Worm (Caenorhabditis elegans): ENCODE data around the gene immt-1.

immt-1 gene

DNA sequence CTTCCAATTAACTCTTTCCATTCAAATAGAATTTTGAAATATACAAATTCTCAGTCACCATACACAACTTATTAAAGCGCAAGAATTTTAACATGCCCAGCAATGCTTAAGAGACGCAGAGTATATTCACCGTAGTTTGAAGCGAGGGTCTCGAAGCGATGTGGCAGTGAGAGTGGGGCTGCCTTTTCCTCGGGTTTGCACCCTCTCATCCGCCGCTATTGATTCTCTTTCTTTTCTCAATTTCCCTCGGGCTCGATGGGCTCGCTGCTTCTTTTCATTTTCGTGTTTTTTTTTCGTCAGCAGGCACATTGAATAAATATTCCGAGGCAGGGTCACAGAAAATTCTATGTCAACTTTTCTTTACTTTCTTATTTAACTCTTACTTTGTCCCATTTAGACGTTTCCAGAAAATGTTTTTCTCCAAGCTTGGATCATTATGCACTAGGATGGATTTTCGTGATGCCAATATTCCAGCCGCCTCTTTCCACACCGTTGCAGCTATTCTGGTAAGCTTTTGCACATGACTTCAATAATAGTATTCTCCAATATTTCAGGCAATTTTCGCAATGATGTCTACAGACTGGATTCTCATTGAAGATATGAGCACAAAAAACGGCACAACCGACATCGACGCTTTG lies 1.7 kb upstream of the immt-1 start, which contains the start of gene T14G11.1 (continued):
- no peak for TF ChIP-seq ceh-44 (GFP tag; IDR thresholded peaks at IDR 0.05)
- no peak for TF ChIP-seq nhr-111 (GFP tag; optimal IDR thresholded peaks at IDR 0.05)
- no peak for TF ChIP-seq ces-1 (GFP tag; optimal IDR thresholded peaks at IDR 0.05)
- TF ChIP-seq saeg-2 (GFP tag; IDR thresholded peaks at IDR 0.05): no peak
- no peak for TF ChIP-seq dmd-9 (GFP tag; IDR thresholded peaks at IDR 0.05)
- peak; percentile 74 for TF ChIP-seq rbr-2 (tag; optimal IDR thresholded peaks at IDR 0.05)
- peak; percentile 9 for TF ChIP-seq nhr-48 (tag; optimal IDR thresholded peaks at IDR 0.05)
- TF ChIP-seq ceh-82 (tag; optimal IDR thresholded peaks at IDR 0.05): no peak
- TF ChIP-seq jun-1 (tag; optimal IDR thresholded peaks at IDR 0.05): no peak
- TF ChIP-seq T20F7.1 (GFP tag; optimal IDR thresholded peaks at IDR 0.05): no peak
- TF ChIP-seq hlh-11 (tag; optimal IDR thresholded peaks at IDR 0.05): peak; percentile 57
- TF ChIP-seq skn-1 (tag; optimal IDR thresholded peaks at IDR 0.05): no peak
- no peak for TF ChIP-seq spr-3 (GFP tag; optimal IDR thresholded peaks at IDR 0.05)
- TF ChIP-seq nhr-10 (tag; optimal IDR thresholded peaks at IDR 0.05): no peak
- TF ChIP-seq hmg-1.1 (GFP tag; IDR thresholded peaks at IDR 0.05): peak; percentile 82
- peak; percentile 21 for TF ChIP-seq nhr-6 (tag; optimal IDR thresholded peaks at IDR 0.05)
- no peak for TF ChIP-seq php-3 (GFP tag; IDR thresholded peaks at IDR 0.05)
- TF ChIP-seq mxl-3 (GFP tag; optimal IDR thresholded peaks at IDR 0.05): no peak
- TF ChIP-seq nhr-25 (tag; optimal IDR thresholded peaks at IDR 0.05; ENCODE audit: borderline replicate concordance, insufficient read depth): no peak
- no peak for TF ChIP-seq F10B5.3 (tag; optimal IDR thresholded peaks at IDR 0.05)
- TF ChIP-seq ama-1 (optimal IDR thresholded peaks at IDR 0.05): no peak
- TF ChIP-seq cey-2 (tag; optimal IDR thresholded peaks at IDR 0.05; ENCODE audit: borderline replicate concordance, insufficient read depth): no peak
- TF ChIP-seq vab-7 (GFP tag; IDR thresholded peaks at IDR 0.05): no peak
- no peak for TF ChIP-seq ceh-32 (tag; optimal IDR thresholded peaks at IDR 0.05; ENCODE audit: poor library complexity)
- no peak for TF ChIP-seq nhr-76 (tag; optimal IDR thresholded peaks at IDR 0.05)
- no peak for TF ChIP-seq nhr-41 (GFP tag; IDR thresholded peaks at IDR 0.05)
- TF ChIP-seq pha-4 (GFP tag; IDR thresholded peaks at IDR 0.05): no peak
- TF ChIP-seq pha-4 (tag; optimal IDR thresholded peaks at IDR 0.05): peak; percentile 7
- TF ChIP-seq aha-1 (tag): no peak
- peak; percentile 34; the same call in 1 of the 2 replicates for TF ChIP-seq set-16 (GFP tag; IDR thresholded peaks at IDR 0.05)
- no peak for TF ChIP-seq lim-7 (GFP tag; IDR thresholded peaks at IDR 0.05)
- no peak for TF ChIP-seq zip-2 (tag; optimal IDR thresholded peaks at IDR 0.05)
- TF ChIP-seq unc-62 (GFP tag; optimal IDR thresholded peaks at IDR 0.05 in 1 of 2): peak in 1 of 2 experiments; percentile 90
- TF ChIP-seq unc-62 (tag; optimal IDR thresholded peaks at IDR 0.05): no peak
- TF ChIP-seq Y48G9A.11 (GFP tag; IDR thresholded peaks at IDR 0.05): no peak
- TF ChIP-seq F49E8.2 (tag; optimal IDR thresholded peaks at IDR 0.05; ENCODE audit: borderline replicate concordance): no peak
- no peak for TF ChIP-seq ceh-28 (tag; optimal IDR thresholded peaks at IDR 0.05)
- TF ChIP-seq lin-39 (tag; optimal IDR thresholded peaks at IDR 0.05): no peak
- TF ChIP-seq madf-5 (GFP tag; IDR thresholded peaks at IDR 0.05): no peak
- peak; percentile 15 for TF ChIP-seq nhr-77 (tag; optimal IDR thresholded peaks at IDR 0.05)
- TF ChIP-seq sdz-12 (GFP tag; optimal IDR thresholded peaks at IDR 0.05): no peak
- no peak for TF ChIP-seq unc-39 (tag; optimal IDR thresholded peaks at IDR 0.05)
- no peak for TF ChIP-seq lin-38 (GFP tag; IDR thresholded peaks at IDR 0.05)
- TF ChIP-seq duxl-1 (tag; optimal IDR thresholded peaks at IDR 0.05; ENCODE audit: poor library complexity): peak; percentile 45
- no peak for TF ChIP-seq daf-8 (GFP tag; IDR thresholded peaks at IDR 0.05)
- TF ChIP-seq nhr-102 (tag; optimal IDR thresholded peaks at IDR 0.05): no peak
- TF ChIP-seq zag-1 (tag; optimal IDR thresholded peaks at IDR 0.05): no peak
- TF ChIP-seq egl-43 (GFP tag; IDR thresholded peaks at IDR 0.05): no peak
- peak in 1 of 2 experiments; percentile 57 for TF ChIP-seq hif-1 (tag; optimal IDR thresholded peaks at IDR 0.05)
- no peak for TF ChIP-seq ZK546.5 (tag; optimal IDR thresholded peaks at IDR 0.05)
- TF ChIP-seq mes-2 (tag; optimal IDR thresholded peaks at IDR 0.05; ENCODE audit: poor library complexity, severe bottlenecking): peak; percentile 83

All from whole organism, L4 larva.